Worm (Caenorhabditis elegans) whole organism, late embryonic: ENCODE data around the gene sru-16.

Source experiments
- F13H6.1 ChIP-seq: sonication (generic microtip); optimal IDR thresholded peaks from 2 replicates; lab custom pipeline; 2016; ENCODE audit warnings: missing genetic modification characterization, missing compliant biosample characterization
- K02D7.2 ChIP-seq: sonication (generic microtip); optimal IDR thresholded peaks from 2 replicates; lab custom pipeline; 2017; ENCODE audit warnings: mild to moderate bottlenecking, missing genetic modification characterization, missing compliant biosample characterization
- T23F11.4 ChIP-seq: fragments of 200-800 bp; sonication (Bioruptor generic); optimal IDR thresholded peaks from 2 replicates; lab custom pipeline; 2018; ENCODE audit warnings: mild to moderate bottlenecking, missing genetic modification characterization, missing compliant biosample characterization
- Y22D7AL.16 ChIP-seq: sonication (generic microtip); optimal IDR thresholded peaks from 2 replicates; lab custom pipeline; 2016; ENCODE audit warnings: missing genetic modification characterization, missing compliant biosample characterization
- ceh-14 ChIP-seq: sonication (generic microtip); optimal IDR thresholded peaks from 2 replicates; lab custom pipeline; 2016; ENCODE audit warnings: missing genotype, missing genetic modification characterization, missing compliant biosample characterization
- ceh-22 ChIP-seq: sonication (generic microtip); optimal IDR thresholded peaks from 2 replicates; lab custom pipeline; 2017; ENCODE audit warnings: missing biosample characterization, missing genetic modification characterization
- ceh-24 ChIP-seq: sonication (generic microtip); optimal IDR thresholded peaks from 2 replicates; lab custom pipeline; 2016; ENCODE audit warnings: mild to moderate bottlenecking, missing genetic modification characterization, missing compliant biosample characterization
- ceh-30 ChIP-seq: fragments of 150-350 bp; optimal IDR thresholded peaks from 2 replicates; lab custom pipeline; 2014; ENCODE audit warnings: missing biosample characterization, missing genetic modification characterization
- ceh-45 ChIP-seq: fragments of 200-800 bp; sonication (Bioruptor generic); IDR thresholded peaks from 2 replicates; pipeline ENCODE4 v1.3.6; 2022; ENCODE audit warnings: missing genetic modification reagents, missing genetic modification characterization, missing compliant biosample characterization
- dve-1 ChIP-seq: sonication (generic microtip); optimal IDR thresholded peaks from 2 replicates; lab custom pipeline; 2017; ENCODE audit warnings: antibody characterized with exemption, mild to moderate bottlenecking, missing genetic modification characterization, missing compliant biosample characterization
- elt-2 ChIP-seq: sonication (generic microtip); optimal IDR thresholded peaks from 2 replicates; lab custom pipeline; 2016; ENCODE audit warnings: missing genetic modification reagents, missing genetic modification characterization, missing compliant biosample characterization
- ets-4 ChIP-seq: sonication (generic microtip); optimal IDR thresholded peaks from 2 replicates; lab custom pipeline; 2016; ENCODE audit warnings: missing genetic modification characterization, missing compliant biosample characterization
- eyg-1 ChIP-seq: sonication (generic microtip); optimal IDR thresholded peaks from 2 replicates; lab custom pipeline; 2016; ENCODE audit warnings: missing genotype, missing genetic modification characterization, missing compliant biosample characterization
- fkh-10 ChIP-seq: fragments of 150-350 bp; optimal IDR thresholded peaks from 2 replicates; lab custom pipeline; 2014; ENCODE audit warnings: missing biosample characterization, missing genetic modification reagents, missing genetic modification characterization
- gmeb-2 ChIP-seq: sonication (generic microtip); optimal IDR thresholded peaks from 2 replicates; lab custom pipeline; 2016; ENCODE audit warnings: missing genetic modification characterization, inconsistent platforms, missing compliant biosample characterization
- hlh-13 ChIP-seq: fragments of 200-800 bp; sonication (Bioruptor generic); optimal IDR thresholded peaks from 2 replicates; lab custom pipeline; 2018; ENCODE audit warnings: mild to moderate bottlenecking, missing genetic modification characterization, missing compliant biosample characterization
- hlh-15 ChIP-seq: sonication (generic microtip); optimal IDR thresholded peaks from 2 replicates; lab custom pipeline; 2016; ENCODE audit warnings: missing genetic modification characterization, missing compliant biosample characterization
- hlh-30 ChIP-seq: sonication (generic microtip); optimal IDR thresholded peaks from 2 replicates; lab custom pipeline; 2017; ENCODE audit warnings: antibody characterized with exemption, missing genetic modification characterization, missing compliant biosample characterization; ENCODE audit not compliant: insufficient read depth
- lim-6 ChIP-seq: sonication (generic microtip); optimal IDR thresholded peaks from 2 replicates; lab custom pipeline; 2016; ENCODE audit warnings: missing genetic modification characterization, missing compliant biosample characterization
- lin-11 ChIP-seq: fragments of 200-800 bp; sonication (Bioruptor generic); optimal IDR thresholded peaks from 2 replicates; lab custom pipeline; 2018; ENCODE audit warnings: mild to moderate bottlenecking, missing genetic modification characterization, missing compliant biosample characterization
- nfya-1 ChIP-seq: sonication (generic microtip); optimal IDR thresholded peaks from 2 replicates; lab custom pipeline; 2017; ENCODE audit warnings: missing genetic modification characterization, mild to moderate bottlenecking, missing compliant biosample characterization, antibody characterized with exemption, moderate library complexity
- nhr-232 ChIP-seq: sonication (generic microtip); optimal IDR thresholded peaks from 2 replicates; lab custom pipeline; 2016; ENCODE audit warnings: missing genetic modification characterization, missing compliant biosample characterization
- odd-2 ChIP-seq: sonication (generic microtip); optimal IDR thresholded peaks from 2 replicates; lab custom pipeline; 2017; ENCODE audit warnings: antibody characterized with exemption, mild to moderate bottlenecking, missing genetic modification characterization, missing compliant biosample characterization
- pat-9 ChIP-seq: fragments of 200-800 bp; sonication (Bioruptor generic); optimal IDR thresholded peaks from 2 replicates; lab custom pipeline; 2018; ENCODE audit warnings: mild to moderate bottlenecking, missing genetic modification characterization, moderate library complexity, missing compliant biosample characterization
- pax-1 ChIP-seq: fragments of 150-350 bp; optimal IDR thresholded peaks from 2 replicates; lab custom pipeline; 2014; ENCODE audit warnings: missing biosample characterization, missing genetic modification characterization
- pha-4 ChIP-seq: fragments of 150-350 bp; optimal IDR thresholded peaks from 2 replicates; lab custom pipeline; 2018; ENCODE audit warnings: missing biosample characterization, missing genetic modification reagents, missing genetic modification characterization
- pqm-1 ChIP-seq: sonication (generic microtip); optimal IDR thresholded peaks from 2 replicates; lab custom pipeline; 2016; ENCODE audit warnings: missing genetic modification characterization, missing compliant biosample characterization
- rnt-1 ChIP-seq: sonication (generic microtip); optimal IDR thresholded peaks from 2 replicates; lab custom pipeline; 2016; ENCODE audit warnings: missing genetic modification characterization, missing compliant biosample characterization
- sox-2 ChIP-seq: fragments of 200-800 bp; sonication (Bioruptor generic); IDR thresholded peaks from 2 replicates; pipeline ENCODE4 v1.3.6; 2022; ENCODE audit warnings: missing genetic modification reagents, missing genetic modification characterization, missing compliant biosample characterization
- sox-4 ChIP-seq: sonication (generic microtip); optimal IDR thresholded peaks from 2 replicates; lab custom pipeline; 2017; ENCODE audit warnings: mild to moderate bottlenecking, missing genetic modification characterization, inconsistent platforms, missing compliant biosample characterization
- unc-3 ChIP-seq, 2 experiments: fragments of 200-800 bp in 1 of 2; sonication (Bioruptor generic) in 1 of 2; sonication (generic microtip) in 1 of 2; conservative IDR thresholded peaks in 1 of 2; optimal IDR thresholded peaks in 1 of 2; 2 replicates each; pipeline versions ENCODE4 v1.3.6 to Lab custom; 2016 to 2022; ENCODE audit warnings: missing compliant biosample characterization in 2 of 2, missing genetic modification characterization in 2 of 2, missing genetic modification reagents in 1 of 2
- unc-42 ChIP-seq: sonication (generic microtip); optimal IDR thresholded peaks from 2 replicates; lab custom pipeline; 2016; ENCODE audit warnings: missing genotype, missing genetic modification characterization, missing compliant biosample characterization
- unc-55 ChIP-seq: sonication (generic microtip); optimal IDR thresholded peaks from 2 replicates; lab custom pipeline; 2017; ENCODE audit warnings: missing biosample characterization, missing genetic modification reagents, missing genetic modification characterization
- zip-5 ChIP-seq: sonication (generic microtip); optimal IDR thresholded peaks from 2 replicates; lab custom pipeline; 2016; ENCODE audit warnings: missing genetic modification characterization, missing compliant biosample characterization
- ztf-16 ChIP-seq: sonication (generic microtip); optimal IDR thresholded peaks from 2 replicates; lab custom pipeline; 2017; ENCODE audit warnings: missing genetic modification characterization, missing compliant biosample characterization

Gene sru-16

DNA sequence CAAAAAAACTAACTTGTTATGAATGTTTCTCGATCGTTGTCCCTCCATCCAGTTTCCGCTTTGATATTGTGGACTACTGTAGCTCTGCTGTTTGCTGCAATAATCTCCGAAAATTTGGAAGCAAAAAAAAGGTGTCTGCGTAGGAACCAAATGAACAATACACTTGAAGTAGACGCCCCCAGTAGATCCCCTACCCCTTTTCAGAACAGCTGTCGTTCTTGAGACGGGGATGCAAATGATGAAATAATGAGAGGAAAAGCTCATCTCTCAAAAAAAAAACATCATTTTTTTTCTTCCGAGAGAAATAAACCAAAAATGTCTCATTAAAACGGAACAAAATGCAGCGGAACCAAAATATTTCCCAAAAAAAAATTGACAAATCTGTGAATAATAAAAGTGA is 21.7 kb upstream of the sru-16 start:
- TF ChIP-seq Y22D7AL.16 (tag; lab: Kevin White, UChicago) (no peak), dve-1 (tag; lab: Kevin White, UChicago) (no peak), ceh-45 (GFP tag; lab: Robert Waterston, UW) (no peak), nfya-1 (tag; lab: Kevin White, UChicago) (no peak), odd-2 (tag; lab: Kevin White, UChicago) (no peak), ceh-14 (no peak), hlh-15 (tag; lab: Kevin White, UChicago) (no peak), K02D7.2 (tag; lab: Kevin White, UChicago) (no peak), sox-4 (no peak), ceh-22 (tag; lab: Kevin White, UChicago) (no peak)

DNA sequence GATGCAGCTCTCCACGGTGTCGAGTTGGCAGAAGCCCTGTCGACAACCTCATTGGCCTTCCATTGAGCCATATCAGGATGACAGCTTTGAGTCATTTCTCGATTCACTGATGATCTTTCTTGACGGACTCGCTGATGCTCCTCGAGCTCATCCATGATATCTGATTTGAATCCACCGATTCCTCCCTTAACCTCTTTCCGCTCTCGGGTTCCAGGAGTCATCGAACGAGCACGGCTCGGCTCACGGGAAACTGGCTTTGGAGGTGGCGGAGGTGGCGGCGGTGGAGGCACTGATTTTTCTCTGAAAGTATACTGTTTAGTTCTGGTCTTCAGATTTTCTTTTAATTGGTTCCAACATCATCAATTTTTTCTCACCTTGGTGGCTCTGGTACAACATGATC is 20.0 kb upstream of the sru-16 start:
- TF ChIP-seq pqm-1 (tag; lab: Kevin White, UChicago) (no peak), hlh-30 (no peak), pax-1 (tag; lab: Kevin White, UChicago) (no peak), unc-3 (GFP tag; conservative IDR thresholded peaks at IDR 0.05; lab: Robert Waterston, UW) (no peak), unc-3 (tag; optimal IDR thresholded peaks at IDR 0.05; lab: Kevin White, UChicago) (no peak), rnt-1 (tag; lab: Kevin White, UChicago) (no peak), ceh-24 (tag; lab: Kevin White, UChicago) (no peak), nhr-232 (tag; lab: Kevin White, UChicago) (no peak), lim-6 (tag; lab: Kevin White, UChicago) (no peak), F13H6.1 (tag; lab: Kevin White, UChicago) (no peak)

DNA sequence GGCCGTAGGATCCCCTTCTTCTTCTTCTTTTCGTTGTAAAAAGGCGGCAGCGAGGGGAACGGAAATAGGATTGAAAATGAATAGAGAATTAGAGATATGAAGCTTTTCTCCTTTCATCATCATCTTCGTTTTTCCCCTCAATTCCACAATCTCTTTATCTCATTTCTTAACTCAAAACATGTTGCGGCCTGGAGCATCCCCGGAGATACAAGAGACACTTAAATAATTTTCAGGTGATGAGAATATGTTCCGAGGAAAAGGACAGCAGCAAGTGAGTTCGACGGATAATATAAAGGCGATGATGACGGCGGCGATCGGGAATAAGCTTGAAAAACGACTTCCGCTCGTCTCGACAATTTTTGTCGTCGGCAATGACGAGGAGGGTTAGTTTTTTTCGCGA is 17.4 kb upstream of the sru-16 start, which contains the start of the genes Y45F10B.13 and qui-1:
TSS of gene Y45F10B.13 (minus strand) at position 101 of the 400 bp plus-strand sequence.
TSS of gene qui-1 (plus strand) at position 233 of the 400 bp plus-strand sequence.
- TF ChIP-seq pat-9 (tag; lab: Kevin White, UChicago) (no peak), ceh-30 (tag; lab: Kevin White, UChicago) (no peak), gmeb-2 (tag; lab: Kevin White, UChicago) (no peak), ztf-16 (tag; lab: Kevin White, UChicago) (no peak), K02D7.2 (tag; lab: Kevin White, UChicago) (no peak), T23F11.4 (GFP tag; lab: Kevin White, UChicago) (no peak), unc-55 (no peak), F13H6.1 (tag; lab: Kevin White, UChicago) (no peak), Y22D7AL.16 (tag; lab: Kevin White, UChicago) (no peak), unc-42 (tag; lab: Kevin White, UChicago) (no peak), sox-4 (no peak), sox-2 (GFP tag; lab: Robert Waterston, UW) (no peak), ets-4 (no peak), hlh-13 (GFP tag; lab: Kevin White, UChicago) (no peak), zip-5 (tag; lab: Kevin White, UChicago) (no peak), ceh-45 (GFP tag; lab: Robert Waterston, UW) (no peak), pha-4 (tag; lab: Kevin White, UChicago) (no peak), ceh-14 (no peak), unc-3 (GFP tag; conservative IDR thresholded peaks at IDR 0.05; lab: Robert Waterston, UW) (no peak), unc-3 (tag; optimal IDR thresholded peaks at IDR 0.05; lab: Kevin White, UChicago) (no peak), fkh-10 (GFP tag; lab: Kevin White, UChicago) (no peak)

DNA sequence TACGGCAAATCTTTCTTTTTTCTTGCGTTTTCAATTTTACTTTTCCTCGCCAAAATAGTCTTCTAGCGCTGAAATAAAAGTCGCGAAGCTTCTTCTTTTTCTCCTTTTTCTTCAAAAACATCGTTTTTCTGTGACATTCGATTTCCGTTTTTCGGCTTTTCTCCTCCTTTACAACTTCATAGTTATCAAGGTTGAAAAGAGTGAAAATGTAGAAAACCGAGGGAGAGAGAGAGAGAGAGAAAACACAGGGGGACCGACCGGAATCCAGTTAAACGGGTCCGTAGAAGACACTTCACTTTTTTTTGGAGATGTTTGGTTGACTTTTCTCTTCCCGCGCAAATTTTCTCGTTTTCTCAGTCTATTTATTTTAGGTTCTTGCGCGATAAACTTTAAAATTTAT is 14.8 kb upstream of the sru-16 start:
- TF ChIP-seq eyg-1 (no peak), unc-42 (tag; lab: Kevin White, UChicago) (peak; percentile 28)

DNA sequence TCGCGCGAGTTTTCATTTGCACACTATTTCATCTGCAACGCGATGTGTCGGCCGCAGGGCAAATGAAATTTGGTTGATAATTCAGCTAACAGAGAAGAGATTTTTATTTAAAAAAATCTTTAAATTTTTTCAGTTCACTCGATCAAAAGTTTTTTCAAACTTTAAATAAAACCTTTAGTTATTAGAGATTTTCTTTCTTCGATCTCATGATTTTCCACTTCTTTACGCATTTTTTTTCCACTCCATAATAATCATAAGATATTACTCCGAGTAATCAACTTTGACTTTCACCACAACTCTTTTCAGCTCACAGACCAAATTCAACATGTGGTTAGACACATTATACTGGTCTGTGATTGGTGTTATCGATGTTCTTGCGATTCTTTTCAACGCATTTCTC is 4.3 kb upstream of the sru-16 start, which contains the start of gene srd-10:
TSS of gene srd-10 (plus strand) at position 301 of the 400 bp plus-strand sequence.
- no peak for TF ChIP-seq elt-2 (tag; lab: Kevin White, UChicago)
- TF ChIP-seq gmeb-2 (tag; lab: Kevin White, UChicago) = no peak
- TF ChIP-seq unc-42 (tag; lab: Kevin White, UChicago) = no peak
- no peak for TF ChIP-seq lin-11 (tag; lab: Kevin White, UChicago)
